Worm (Caenorhabditis elegans) whole organism, young adult: ENCODE measurements around the gene etr-1.
A peak's percentile ranks its signal among the peaks of the same experiment; 100 is the strongest.

Experiments
- B0035.1 ChIP-seq: sonication (generic microtip); optimal IDR thresholded peaks from 2 replicates; lab custom pipeline; 2016; ENCODE audit warnings: missing genetic modification characterization, mild to moderate bottlenecking, missing compliant biosample characterization, missing genotype, missing genetic modification reagents
- F33H1.4 ChIP-seq: fragments of 200-800 bp; sonication (Bioruptor generic); IDR thresholded peaks from 2 replicates; pipeline ENCODE4 v1.3.6; 2022; ENCODE audit warnings: missing genetic modification reagents, missing genetic modification characterization, missing compliant biosample characterization
- F37B4.10 ChIP-seq: fragments of 200-800 bp; sonication (Bioruptor generic); IDR thresholded peaks from 2 replicates; pipeline ENCODE4 v1.3.6; 2022; ENCODE audit warnings: missing genetic modification characterization, missing compliant biosample characterization
- F39B2.1 ChIP-seq: fragments of 200-800 bp; sonication (Bioruptor generic); IDR thresholded peaks from 2 replicates; pipeline ENCODE4 v1.3.6; 2022; ENCODE audit warnings: missing genetic modification reagents, missing genetic modification characterization, missing compliant biosample characterization
- F49E8.2 ChIP-seq: sonication (generic microtip); optimal IDR thresholded peaks from 3 replicates; lab custom pipeline; 2017; ENCODE audit warnings: missing genetic modification characterization, mild to moderate bottlenecking, missing compliant biosample characterization, antibody characterized with exemption, moderate library complexity; ENCODE audit not compliant: insufficient read depth
- T26A5.8 ChIP-seq: sonication (generic microtip); optimal IDR thresholded peaks from 2 replicates; lab custom pipeline; 2016; ENCODE audit warnings: missing genetic modification characterization, missing compliant biosample characterization
- ama-1 ChIP-seq, 3 experiments: fragments of 150-350 bp in 1 of 3; sonication (generic microtip) in 2 of 3; optimal IDR thresholded peaks; 2 replicates each; lab custom pipeline; 2014 to 2018; ENCODE audit warnings: missing biosample characterization in 2 of 3, missing genetic modification characterization in 2 of 3, missing genetic modification reagents in 2 of 3
- aptf-3 ChIP-seq: fragments of 200-800 bp; sonication (Bioruptor generic); IDR thresholded peaks from 2 replicates; pipeline ENCODE4 v1.3.6; 2022; ENCODE audit warnings: missing genetic modification characterization, missing compliant biosample characterization
- attf-3 ChIP-seq: fragments of 200-800 bp; sonication (Bioruptor generic); conservative IDR thresholded peaks from 2 replicates; pipeline ENCODE4 v1.3.6; 2022; ENCODE audit warnings: missing genetic modification reagents, missing genetic modification characterization, missing compliant biosample characterization
- attf-5 ChIP-seq: fragments of 200-800 bp; sonication (Bioruptor generic); optimal IDR thresholded peaks from 2 replicates; lab custom pipeline; 2018; ENCODE audit warnings: mild to moderate bottlenecking, missing genetic modification characterization, missing compliant biosample characterization
- attf-6 ChIP-seq: fragments of 200-800 bp; sonication (Bioruptor generic); IDR thresholded peaks from 2 replicates; pipeline ENCODE4 v1.3.6; 2022; ENCODE audit warnings: missing genetic modification reagents, missing genetic modification characterization, missing compliant biosample characterization
- bed-1 ChIP-seq: fragments of 200-800 bp; sonication (Bioruptor generic); IDR thresholded peaks from 2 replicates; pipeline ENCODE4 v1.3.6; 2022; ENCODE audit warnings: missing genetic modification reagents, missing genetic modification characterization, missing compliant biosample characterization
- ccch-3 ChIP-seq: fragments of 200-800 bp; sonication (Bioruptor generic); optimal IDR thresholded peaks from 2 replicates; lab custom pipeline; 2018; ENCODE audit warnings: mild to moderate bottlenecking, missing genetic modification characterization, missing compliant biosample characterization
- cebp-1 ChIP-seq, 2 experiments: fragments of 200-800 bp in 1 of 2; sonication (Bioruptor generic) in 1 of 2; sonication (generic microtip) in 1 of 2; IDR thresholded peaks in 1 of 2; optimal IDR thresholded peaks in 1 of 2; 2 replicates each; pipeline versions ENCODE4 v1.3.6 to Lab custom; 2017 to 2022; ENCODE audit warnings: missing compliant biosample characterization in 2 of 2, missing genetic modification characterization in 2 of 2, mild to moderate bottlenecking in 1 of 2, missing genetic modification reagents in 1 of 2, moderate library complexity in 1 of 2
- ceh-40 ChIP-seq: fragments of 200-800 bp; sonication (Bioruptor generic); IDR thresholded peaks from 2 replicates; pipeline ENCODE4 v1.3.6; 2022; ENCODE audit warnings: missing genetic modification characterization, missing compliant biosample characterization
- ceh-58 ChIP-seq: fragments of 200-800 bp; sonication (Bioruptor generic); IDR thresholded peaks from 2 replicates; pipeline ENCODE4 v1.3.6; 2022; ENCODE audit warnings: missing genetic modification characterization, missing compliant biosample characterization
- ceh-79 ChIP-seq: sonication (generic microtip); optimal IDR thresholded peaks from 2 replicates; lab custom pipeline; 2017; ENCODE audit warnings: mild to moderate bottlenecking, missing genetic modification characterization, missing compliant biosample characterization
- dox-1 ChIP-seq: fragments of 200-800 bp; sonication (Bioruptor generic); IDR thresholded peaks from 2 replicates; pipeline ENCODE4 v1.3.6; 2022; ENCODE audit warnings: missing genetic modification reagents, missing genetic modification characterization, missing compliant biosample characterization
- dpl-1 ChIP-seq: fragments of 150-350 bp; optimal IDR thresholded peaks from 2 replicates; lab custom pipeline; 2014; ENCODE audit warnings: missing biosample characterization, missing genetic modification reagents, missing genetic modification characterization
- efl-1 ChIP-seq: fragments of 150-350 bp; optimal IDR thresholded peaks from 2 replicates; lab custom pipeline; 2014; ENCODE audit warnings: missing biosample characterization, missing genetic modification reagents, missing genetic modification characterization
- egl-44 ChIP-seq: fragments of 200-800 bp; sonication (Bioruptor generic); IDR thresholded peaks from 2 replicates; pipeline ENCODE4 v1.3.6; 2022; ENCODE audit warnings: missing genetic modification reagents, missing genetic modification characterization, missing compliant biosample characterization
- ekl-4 ChIP-seq: fragments of 200-800 bp; sonication (Bioruptor generic); IDR thresholded peaks from 2 replicates; pipeline ENCODE4 v1.3.6; 2022; ENCODE audit warnings: missing genetic modification reagents, missing genetic modification characterization, missing compliant biosample characterization
- ets-4 ChIP-seq: fragments of 200-800 bp; sonication (Bioruptor generic); optimal IDR thresholded peaks from 2 replicates; lab custom pipeline; 2018; ENCODE audit warnings: mild to moderate bottlenecking, missing genetic modification characterization, missing compliant biosample characterization
- hlh-12 ChIP-seq: sonication (generic microtip); optimal IDR thresholded peaks from 2 replicates; lab custom pipeline; 2016; ENCODE audit warnings: missing genetic modification characterization, missing compliant biosample characterization
- hmg-1.2 ChIP-seq: fragments of 200-800 bp; sonication (Bioruptor generic); IDR thresholded peaks from 2 replicates; pipeline ENCODE4 v1.3.6; 2022; ENCODE audit warnings: missing genetic modification reagents, missing genetic modification characterization, missing compliant biosample characterization
- let-526 ChIP-seq: fragments of 200-800 bp; sonication (Bioruptor generic); IDR thresholded peaks from 2 replicates; pipeline ENCODE4 v1.3.6; 2022; ENCODE audit warnings: missing genetic modification reagents, missing genetic modification characterization, missing compliant biosample characterization
- lin-35 ChIP-seq, 3 experiments: fragments of 150-350 bp in 2 of 3; sonication (generic microtip) in 1 of 3; optimal IDR thresholded peaks; 2 replicates each; lab custom pipeline; 2014 to 2018; ENCODE audit warnings: missing biosample characterization in 3 of 3, missing genetic modification characterization in 3 of 3, missing genetic modification reagents in 3 of 3
- lin-40 ChIP-seq: sonication (generic microtip); optimal IDR thresholded peaks from 2 replicates; lab custom pipeline; 2016; ENCODE audit warnings: missing genetic modification characterization, mild to moderate bottlenecking, missing compliant biosample characterization, missing genotype, missing genetic modification reagents
- lir-1 ChIP-seq: fragments of 200-800 bp; sonication (Bioruptor generic); conservative IDR thresholded peaks from 2 replicates; pipeline ENCODE4 v1.3.6; 2022; ENCODE audit warnings: missing genetic modification reagents, missing genetic modification characterization, missing compliant biosample characterization
- lsy-27 ChIP-seq: sonication (generic microtip); optimal IDR thresholded peaks from 2 replicates; lab custom pipeline; 2017; ENCODE audit warnings: missing genetic modification characterization, mild to moderate bottlenecking, missing compliant biosample characterization, antibody characterized with exemption, missing genotype, borderline replicate concordance; ENCODE audit not compliant: insufficient read depth
- mcd-1 ChIP-seq: fragments of 200-800 bp; sonication (Bioruptor generic); IDR thresholded peaks from 2 replicates; pipeline ENCODE4 v1.3.6; 2022; ENCODE audit warnings: missing genetic modification reagents, missing genetic modification characterization, missing compliant biosample characterization
- nfya-1 ChIP-seq: sonication (generic microtip); optimal IDR thresholded peaks from 2 replicates; lab custom pipeline; 2017; ENCODE audit warnings: antibody characterized with exemption, missing compliant biosample characterization, missing genetic modification characterization, borderline replicate concordance; ENCODE audit not compliant: insufficient read depth
- nfyb-1 ChIP-seq: fragments of 200-800 bp; sonication (Bioruptor generic); IDR thresholded peaks from 2 replicates; pipeline ENCODE4 v1.3.6; 2022; ENCODE audit warnings: missing genetic modification reagents, missing genetic modification characterization, missing compliant biosample characterization
- nhr-179 ChIP-seq: sonication (generic microtip); optimal IDR thresholded peaks from 2 replicates; lab custom pipeline; 2016; ENCODE audit warnings: mild to moderate bottlenecking, missing genetic modification characterization, missing compliant biosample characterization
- nhr-27 ChIP-seq: fragments of 200-800 bp; sonication (Bioruptor generic); optimal IDR thresholded peaks from 2 replicates; lab custom pipeline; 2018; ENCODE audit warnings: mild to moderate bottlenecking, missing genetic modification characterization, moderate library complexity, missing compliant biosample characterization
- nhr-80 ChIP-seq: sonication (generic microtip); optimal IDR thresholded peaks from 2 replicates; lab custom pipeline; 2016; ENCODE audit warnings: missing genetic modification characterization, missing compliant biosample characterization
- nhr-90 ChIP-seq: sonication (generic microtip); optimal IDR thresholded peaks from 2 replicates; lab custom pipeline; 2016; ENCODE audit warnings: missing genotype, mild to moderate bottlenecking, missing genetic modification characterization, missing compliant biosample characterization
- pbrm-1 ChIP-seq: fragments of 200-800 bp; sonication (Bioruptor generic); IDR thresholded peaks from 2 replicates; pipeline ENCODE4 v1.3.6; 2022; ENCODE audit warnings: missing genetic modification reagents, missing genetic modification characterization, missing compliant biosample characterization
- sdz-38 ChIP-seq: sonication (generic microtip); optimal IDR thresholded peaks from 2 replicates; lab custom pipeline; 2016; ENCODE audit warnings: missing genotype, missing genetic modification characterization, missing compliant biosample characterization
- sea-2 ChIP-seq: fragments of 200-800 bp; sonication (Bioruptor generic); IDR thresholded peaks from 2 replicates; pipeline ENCODE4 v1.3.6; 2022; ENCODE audit warnings: missing genetic modification characterization, missing compliant biosample characterization
- snpc-1.3 ChIP-seq: sonication (generic microtip); optimal IDR thresholded peaks from 2 replicates; lab custom pipeline; 2017; ENCODE audit warnings: missing genetic modification characterization, mild to moderate bottlenecking, missing compliant biosample characterization, antibody characterized with exemption, moderate library complexity, missing genotype, missing genetic modification reagents; ENCODE audit not compliant: insufficient read depth
- tbp1 ChIP-seq: fragments of 200-800 bp; sonication (Bioruptor generic); optimal IDR thresholded peaks from 2 replicates; lab custom pipeline; 2018; ENCODE audit warnings: mild to moderate bottlenecking, missing genetic modification characterization, missing compliant biosample characterization
- ztf-18 ChIP-seq: sonication (generic microtip); optimal IDR thresholded peaks from 2 replicates; lab custom pipeline; 2016; ENCODE audit warnings: missing genotype, mild to moderate bottlenecking, missing genetic modification characterization, missing compliant biosample characterization
- ztf-25 ChIP-seq: fragments of 200-800 bp; sonication (Bioruptor generic); IDR thresholded peaks from 2 replicates; pipeline ENCODE4 v1.3.6; 2022; ENCODE audit warnings: missing genetic modification reagents, missing genetic modification characterization, missing compliant biosample characterization

The etr-1 gene

ce11 chrII:162182-162581 lies at the start of gene etr-1:
TSS of gene etr-1 (plus strand) at chrII:162374.
- TF ChIP-seq lin-40 (tag; lab: Kevin White, UChicago) (peak; percentile 19), sea-2 (GFP tag; lab: Robert Waterston, UW) (no peak), nfyb-1 (0 out of 2 replicates have a peak, but pooled peaks have one; percentile 21), nhr-80 (tag; lab: Kevin White, UChicago) (peak; percentile 99), cebp-1 (GFP tag; IDR thresholded peaks at IDR 0.05; lab: Robert Waterston, UW) (no peak), cebp-1 (tag; optimal IDR thresholded peaks at IDR 0.05; lab: Kevin White, UChicago) (peak; percentile 31), attf-5 (GFP tag; lab: Kevin White, UChicago) (peak; percentile 50), egl-44 (GFP tag; lab: Robert Waterston, UW) (peak; percentile 59; the same call in 1 of the 2 replicates), mcd-1 (GFP tag; lab: Robert Waterston, UW) (peak; percentile 25; the same call in 1 of the 2 replicates), ceh-40 (GFP tag; lab: Robert Waterston, UW) (no peak), dox-1 (GFP tag; lab: Robert Waterston, UW) (peak; percentile 83), dpl-1 (GFP tag; lab: Kevin White, UChicago) (no peak), ets-4 (GFP tag; lab: Kevin White, UChicago) (peak; percentile 83), tbp1 (GFP tag; lab: Kevin White, UChicago) (peak; percentile 9), hmg-1.2 (GFP tag; lab: Robert Waterston, UW) (0 out of 2 replicates have a peak, but pooled peaks have one; percentile 7), nhr-90 (peak; percentile 60), lin-35 (GFP tag; optimal IDR thresholded peaks at IDR 0.05; lab: Kevin White, UChicago) (no peak), attf-3 (GFP tag; lab: Robert Waterston, UW) (no peak)

- TF ChIP-seq nhr-179 (tag; lab: Kevin White, UChicago) (no peak), ztf-25 (GFP tag; lab: Robert Waterston, UW) (no peak), nhr-90 (no peak), F49E8.2 (tag; lab: Kevin White, UChicago) (no peak), ekl-4 (GFP tag; lab: Robert Waterston, UW) (no peak), aptf-3 (GFP tag; lab: Robert Waterston, UW) (no peak), let-526 (GFP tag; lab: Robert Waterston, UW) (no peak), lir-1 (GFP tag; lab: Robert Waterston, UW) (no peak), nfya-1 (no peak), efl-1 (GFP tag; lab: Kevin White, UChicago) (no peak), ccch-3 (GFP tag; lab: Kevin White, UChicago) (no peak), T26A5.8 (tag; lab: Kevin White, UChicago) (no peak), ama-1 (optimal IDR thresholded peaks at IDR 0.05; lab: Kevin White, UChicago) (no peak), ama-1 (GFP tag; optimal IDR thresholded peaks at IDR 0.05; lab: Kevin White, UChicago) (no peak), B0035.1 (tag; lab: Kevin White, UChicago) (no peak), nhr-27 (tag; lab: Kevin White, UChicago) (no peak), pbrm-1 (GFP tag; lab: Robert Waterston, UW) (no peak)
Observed at ce11 chrII:116916-117315, 45.3 kb upstream of the etr-1 start, which contains the start of gene srt-54. TSS of gene srt-54 (plus strand) at chrII:117216.

ce11 chrII:121121-121520 lies 41.1 kb upstream of the etr-1 start, which contains the start of gene K10B4.3:
TSS of gene K10B4.3 (minus strand) at chrII:121221.
- TF ChIP-seq ceh-58, result no peak
- TF ChIP-seq B0035.1 (tag; lab: Kevin White, UChicago), result no peak
- TF ChIP-seq ztf-18 (tag; lab: Kevin White, UChicago), result no peak
- TF ChIP-seq F39B2.1 (GFP tag; lab: Robert Waterston, UW), result no peak
- TF ChIP-seq F37B4.10 (GFP tag; lab: Robert Waterston, UW), result no peak
- TF ChIP-seq attf-6 (GFP tag; lab: Robert Waterston, UW), result no peak
- TF ChIP-seq F33H1.4 (GFP tag; lab: Robert Waterston, UW), result no peak
- no peak for TF ChIP-seq ceh-79 (tag; lab: Kevin White, UChicago)
- TF ChIP-seq bed-1 (GFP tag; lab: Robert Waterston, UW), result no peak
- no peak for TF ChIP-seq egl-44 (GFP tag; lab: Robert Waterston, UW)
- no peak for TF ChIP-seq snpc-1.3 (tag; lab: Kevin White, UChicago)
- no peak for TF ChIP-seq sdz-38 (tag; lab: Kevin White, UChicago)
- no peak for TF ChIP-seq hlh-12
- TF ChIP-seq lsy-27, result no peak
- no peak for TF ChIP-seq ccch-3 (GFP tag; lab: Kevin White, UChicago)
